Fruit fly (Drosophila melanogaster) Kc167 (cell line): ENCODE results near the gene CG42637.

Source experiments
- Myc ChIP-seq: fragments of >200 bp; optimal IDR thresholded peaks from 2 replicates; lab custom pipeline; 2017; ENCODE audit warnings: missing external identifiers
- Sin3A ChIP-seq: fragments of >200 bp; optimal IDR thresholded peaks from 2 replicates; lab custom pipeline; 2018; ENCODE audit warnings: missing external identifiers
- h ChIP-seq: fragments of >200 bp; optimal IDR thresholded peaks from 3 replicates; lab custom pipeline; 2018; ENCODE audit warnings: missing external identifiers
- insv ChIP-seq: fragments of >200 bp; optimal IDR thresholded peaks from 3 replicates; lab custom pipeline; 2018; ENCODE audit warnings: missing external identifiers
- psq ChIP-seq: fragments of >200 bp; optimal IDR thresholded peaks from 2 replicates; lab custom pipeline; 2017; ENCODE audit warnings: missing external identifiers
- ttk ChIP-seq: sonication (Bioruptor generic); optimal IDR thresholded peaks from 2 replicates; lab custom pipeline; 2017; ENCODE audit warnings: missing external identifiers

Gene CG42637

dm6 chr3L:19697395-19697978 lies 95.9 kb downstream of the CG42637 start:
- no peak for TF ChIP-seq h
- TF ChIP-seq ttk (lab: Kevin White, UChicago): no peak
- TF ChIP-seq Myc: no peak
- no peak for TF ChIP-seq Sin3A (lab: Kevin White, UChicago)
- TF ChIP-seq psq (lab: Kevin White, UChicago): no peak
- no peak for TF ChIP-seq insv (lab: Kevin White, UChicago)

- no peak for TF ChIP-seq insv (lab: Kevin White, UChicago)
- TF ChIP-seq ttk (lab: Kevin White, UChicago): no peak
- TF ChIP-seq psq (lab: Kevin White, UChicago): no peak
- TF ChIP-seq Myc: no peak
- TF ChIP-seq h: no peak
- no peak for TF ChIP-seq Sin3A (lab: Kevin White, UChicago)
Measured at dm6 chr3L:19696073-19696960, 97.1 kb downstream of the CG42637 start.

- TF ChIP-seq psq (lab: Kevin White, UChicago): no peak
- no peak for TF ChIP-seq Sin3A (lab: Kevin White, UChicago)
- no peak for TF ChIP-seq Myc
- no peak for TF ChIP-seq insv (lab: Kevin White, UChicago)
- no peak for TF ChIP-seq h
- TF ChIP-seq ttk (lab: Kevin White, UChicago): no peak
Measured at dm6 chr3L:19695057-19695627, 98.2 kb downstream of the CG42637 start, which contains the start of gene verm. Gene verm (minus strand): TSS chr3L:19695260.

- TF ChIP-seq h (no peak), Myc (no peak), Sin3A (lab: Kevin White, UChicago) (no peak), insv (lab: Kevin White, UChicago) (no peak), psq (lab: Kevin White, UChicago) (no peak), ttk (lab: Kevin White, UChicago) (no peak)
Measured at dm6 chr3L:19694156-19694643, 99.2 kb downstream of the CG42637 start.

- no peak for TF ChIP-seq Sin3A (lab: Kevin White, UChicago)
- TF ChIP-seq insv (lab: Kevin White, UChicago): no peak
- no peak for TF ChIP-seq psq (lab: Kevin White, UChicago)
- TF ChIP-seq ttk (lab: Kevin White, UChicago): no peak
- TF ChIP-seq Myc: no peak
- no peak for TF ChIP-seq h
Measured at dm6 chr3L:19687200-19687687, 106.1 kb downstream of the CG42637 start, which contains the start of the genes CG8765 and Gbeta76C. Gene CG8765 (minus strand): TSS chr3L:19687353. Gene Gbeta76C (plus strand): TSS chr3L:19687637.

- TF ChIP-seq insv (lab: Kevin White, UChicago): no peak
Measured at dm6 chr3L:19683520-19683919, 109.8 kb downstream of the CG42637 start.

dm6 chr3L:19682902-19683301 lies 110.5 kb downstream of the CG42637 start:
- TF ChIP-seq Myc (no peak), insv (lab: Kevin White, UChicago) (no peak), Sin3A (lab: Kevin White, UChicago) (no peak), h (no peak), ttk (lab: Kevin White, UChicago) (no peak), psq (lab: Kevin White, UChicago) (no peak)

- TF ChIP-seq insv (lab: Kevin White, UChicago) (no peak), Myc (no peak), ttk (lab: Kevin White, UChicago) (no peak), psq (lab: Kevin White, UChicago) (no peak)
Measured at dm6 chr3L:19676050-19676449, 117.3 kb downstream of the CG42637 start.

dm6 chr3L:19674317-19674716 lies 119.1 kb downstream of the CG42637 start:
- TF ChIP-seq h (no peak), ttk (lab: Kevin White, UChicago) (no peak), insv (lab: Kevin White, UChicago) (no peak), psq (lab: Kevin White, UChicago) (no peak), Sin3A (lab: Kevin White, UChicago) (no peak), Myc (no peak)

dm6 chr3L:19670492-19670891 lies 122.9 kb downstream of the CG42637 start:
- TF ChIP-seq h: no peak
- no peak for TF ChIP-seq ttk (lab: Kevin White, UChicago)
- TF ChIP-seq Myc: no peak
- TF ChIP-seq insv (lab: Kevin White, UChicago): no peak
- TF ChIP-seq psq (lab: Kevin White, UChicago): no peak
- TF ChIP-seq Sin3A (lab: Kevin White, UChicago): no peak
